Worm (Caenorhabditis elegans) whole organism, L1 larva: Measurements from ENCODE around the gene ZK1248.19.

Experiments
- C04F5.9 ChIP-seq: sonication (generic microtip); optimal IDR thresholded peaks from 2 replicates; lab custom pipeline; 2016; ENCODE audit warnings: missing genetic modification characterization, missing compliant biosample characterization
- Y116A8C.19 ChIP-seq: sonication (generic microtip); optimal IDR thresholded peaks from 2 replicates; lab custom pipeline; 2016; ENCODE audit warnings: missing compliant biosample characterization, missing genetic modification characterization, borderline replicate concordance
- aly-2 ChIP-seq: fragments of 150-350 bp; optimal IDR thresholded peaks from 2 replicates; lab custom pipeline; 2014; ENCODE audit warnings: missing biosample characterization, missing genetic modification characterization
- blmp-1 ChIP-seq: fragments of 150-350 bp; optimal IDR thresholded peaks from 2 replicates; lab custom pipeline; 2014; ENCODE audit warnings: missing biosample characterization, missing genetic modification characterization
- ceh-8 ChIP-seq: fragments of 200-800 bp; sonication (Bioruptor generic); optimal IDR thresholded peaks from 2 replicates; lab custom pipeline; 2018; ENCODE audit warnings: mild to moderate bottlenecking, missing genetic modification characterization, moderate library complexity, missing compliant biosample characterization
- dsc-1 ChIP-seq: sonication (generic microtip); optimal IDR thresholded peaks from 2 replicates; lab custom pipeline; 2016; ENCODE audit warnings: mild to moderate bottlenecking, missing genetic modification characterization, missing compliant biosample characterization
- elt-2 ChIP-seq: sonication (generic microtip); optimal IDR thresholded peaks from 2 replicates; lab custom pipeline; 2016; ENCODE audit warnings: missing genetic modification characterization, mild to moderate bottlenecking, inconsistent platforms, missing compliant biosample characterization, missing genetic modification reagents
- elt-3 ChIP-seq, 6 experiments: fragments of 150-350 bp in 1 of 6; sonication (generic microtip); optimal IDR thresholded peaks; 2 replicates each; lab custom pipeline; 2017 to 2018; ENCODE audit warnings: missing biosample characterization in 6 of 6, missing genetic modification characterization in 6 of 6, inconsistent platforms in 1 of 6
- ets-5 ChIP-seq: fragments of 200-800 bp; sonication (Bioruptor generic); IDR thresholded peaks from 2 replicates; pipeline ENCODE4 v1.3.6; 2022; ENCODE audit warnings: missing genetic modification characterization, missing compliant biosample characterization
- fkh-8 ChIP-seq: sonication (generic microtip); optimal IDR thresholded peaks from 2 replicates; lab custom pipeline; 2016; ENCODE audit warnings: mild to moderate bottlenecking, missing genetic modification characterization, missing compliant biosample characterization
- fos-1 ChIP-seq: fragments of 150-350 bp; optimal IDR thresholded peaks from 2 replicates; lab custom pipeline; 2014; ENCODE audit warnings: missing biosample characterization, missing genetic modification characterization
- irx-1 ChIP-seq: sonication (generic microtip); optimal IDR thresholded peaks from 2 replicates; lab custom pipeline; 2016; ENCODE audit warnings: missing genetic modification characterization, missing compliant biosample characterization
- jun-1 ChIP-seq: fragments of 150-350 bp; optimal IDR thresholded peaks from 2 replicates; lab custom pipeline; 2014; ENCODE audit warnings: missing biosample characterization, missing genetic modification reagents, missing genetic modification characterization
- lin-35 ChIP-seq, 2 experiments: fragments of 150-350 bp; optimal IDR thresholded peaks; 2 replicates each; lab custom pipeline; 2014; ENCODE audit warnings: missing biosample characterization in 2 of 2, missing genetic modification characterization in 2 of 2, missing genetic modification reagents in 2 of 2
- mab-9 ChIP-seq: fragments of 200-800 bp; sonication (Bioruptor generic); IDR thresholded peaks from 2 replicates; pipeline ENCODE4 v1.3.6; 2022; ENCODE audit warnings: missing genetic modification reagents, missing genetic modification characterization, missing compliant biosample characterization
- mdl-1 ChIP-seq, 2 experiments: fragments of 150-350 bp; optimal IDR thresholded peaks; 2 replicates each; lab custom pipeline; 2014 to 2017; ENCODE audit warnings: missing biosample characterization in 2 of 2, missing genetic modification characterization in 2 of 2, inconsistent platforms in 1 of 2
- mef-2 ChIP-seq: fragments of 150-350 bp; optimal IDR thresholded peaks from 2 replicates; lab custom pipeline; 2014; ENCODE audit warnings: missing biosample characterization, missing genetic modification characterization
- mep-1 ChIP-seq: fragments of 150-350 bp; optimal IDR thresholded peaks from 2 replicates; lab custom pipeline; 2014; ENCODE audit warnings: missing biosample characterization, missing genetic modification characterization
- nhr-11 ChIP-seq: fragments of 150-350 bp; optimal IDR thresholded peaks from 2 replicates; lab custom pipeline; 2014; ENCODE audit warnings: missing biosample characterization, missing genetic modification characterization
- nhr-12 ChIP-seq: sonication (generic microtip); optimal IDR thresholded peaks from 2 replicates; lab custom pipeline; 2017; ENCODE audit warnings: missing biosample characterization, missing genetic modification characterization
- nhr-20 ChIP-seq: sonication (generic microtip); optimal IDR thresholded peaks from 2 replicates; lab custom pipeline; 2016; ENCODE audit warnings: mild to moderate bottlenecking, missing genetic modification characterization, missing compliant biosample characterization
- nhr-28 ChIP-seq: fragments of 150-350 bp; optimal IDR thresholded peaks from 2 replicates; lab custom pipeline; 2014; ENCODE audit warnings: missing biosample characterization, missing genetic modification characterization
- nhr-71 ChIP-seq: sonication (generic microtip); optimal IDR thresholded peaks from 2 replicates; lab custom pipeline; 2016; ENCODE audit warnings: mild to moderate bottlenecking, missing genetic modification characterization, moderate library complexity, missing compliant biosample characterization
- nhr-77 ChIP-seq: fragments of 150-350 bp; optimal IDR thresholded peaks from 2 replicates; lab custom pipeline; 2014; ENCODE audit warnings: missing biosample characterization, missing genetic modification characterization
- nhr-90 ChIP-seq: sonication (generic microtip); optimal IDR thresholded peaks from 2 replicates; lab custom pipeline; 2016; ENCODE audit warnings: mild to moderate bottlenecking, missing genetic modification characterization, missing compliant biosample characterization; ENCODE audit not compliant: poor library complexity
- pag-3 ChIP-seq: sonication (generic microtip); optimal IDR thresholded peaks from 2 replicates; lab custom pipeline; 2017; ENCODE audit warnings: missing genetic modification characterization, mild to moderate bottlenecking, missing compliant biosample characterization, antibody characterized with exemption, borderline replicate concordance; ENCODE audit not compliant: insufficient read depth
- rnt-1 ChIP-seq: sonication (generic microtip); optimal IDR thresholded peaks from 2 replicates; lab custom pipeline; 2016; ENCODE audit warnings: mild to moderate bottlenecking, missing genetic modification characterization, moderate library complexity, missing compliant biosample characterization
- snu-23 ChIP-seq: sonication (generic microtip); optimal IDR thresholded peaks from 2 replicates; lab custom pipeline; 2016; ENCODE audit warnings: missing genetic modification characterization, missing compliant biosample characterization
- sptf-1 ChIP-seq: fragments of 150-350 bp; optimal IDR thresholded peaks from 2 replicates; lab custom pipeline; 2014; ENCODE audit warnings: missing biosample characterization, missing genetic modification characterization
- swsn-7 ChIP-seq: sonication (generic microtip); optimal IDR thresholded peaks from 2 replicates; lab custom pipeline; 2016; ENCODE audit warnings: missing genetic modification characterization, missing compliant biosample characterization
- tbx-2 ChIP-seq: sonication (generic microtip); optimal IDR thresholded peaks from 2 replicates; lab custom pipeline; 2016; ENCODE audit warnings: missing genetic modification characterization, missing compliant biosample characterization
- unc-130 ChIP-seq: fragments of 150-350 bp; optimal IDR thresholded peaks from 2 replicates; lab custom pipeline; 2017; ENCODE audit warnings: missing biosample characterization, missing genetic modification characterization, inconsistent platforms
- unc-30 ChIP-seq: sonication (generic microtip); optimal IDR thresholded peaks from 2 replicates; lab custom pipeline; 2017; ENCODE audit warnings: missing biosample characterization, missing genetic modification characterization
- unc-62 ChIP-seq: fragments of 150-350 bp; optimal IDR thresholded peaks from 2 replicates; lab custom pipeline; 2014; ENCODE audit warnings: missing biosample characterization, missing genetic modification reagents, missing genetic modification characterization
- unc-86 ChIP-seq: sonication (generic microtip); optimal IDR thresholded peaks from 2 replicates; lab custom pipeline; 2016; ENCODE audit warnings: missing genetic modification characterization, missing compliant biosample characterization
- unc-98 ChIP-seq: fragments of 200-800 bp; sonication (Bioruptor generic); IDR thresholded peaks from 2 replicates; pipeline ENCODE4 v1.3.6; 2022; ENCODE audit warnings: missing genetic modification characterization, missing compliant biosample characterization
- vab-15 ChIP-seq: sonication (generic microtip); optimal IDR thresholded peaks from 2 replicates; lab custom pipeline; 2017; ENCODE audit warnings: missing genotype, mild to moderate bottlenecking, missing genetic modification characterization, missing compliant biosample characterization

ZK1248.19 gene

DNA sequence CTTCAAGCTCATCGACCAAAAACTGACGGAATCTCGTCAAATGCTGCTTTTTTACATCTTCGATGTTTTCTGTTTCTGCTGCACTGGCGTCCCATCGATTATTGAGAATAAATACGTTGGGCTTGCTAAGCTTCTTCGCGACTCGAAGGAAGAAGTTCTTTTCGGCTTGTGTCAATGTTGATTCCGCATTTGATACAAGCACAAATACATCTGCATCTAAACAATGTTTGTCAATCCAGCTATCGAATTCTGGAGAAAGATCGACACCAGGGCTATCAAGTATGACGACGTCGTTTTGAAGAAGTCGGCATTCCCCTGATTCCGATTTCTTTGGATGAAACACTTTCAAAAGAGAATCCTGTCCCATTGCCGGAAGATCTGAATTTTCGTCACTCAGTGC is 4.1 kb downstream of the ZK1248.19 start:
- TF ChIP-seq ets-5 (GFP tag; lab: Robert Waterston, UW) (no peak), Y116A8C.19 (tag; lab: Kevin White, UChicago) (no peak), aly-2 (tag; lab: Kevin White, UChicago) (no peak), unc-86 (no peak), unc-130 (tag; lab: Kevin White, UChicago) (no peak), ceh-8 (GFP tag; lab: Kevin White, UChicago) (no peak), elt-3 (tag; optimal IDR thresholded peaks at IDR 0.05; lab: Kevin White, UChicago) (no peak), jun-1 (tag; lab: Kevin White, UChicago) (no peak), nhr-11 (tag; lab: Kevin White, UChicago) (no peak), unc-62 (no peak), unc-98 (no peak), dsc-1 (tag; lab: Kevin White, UChicago) (no peak), nhr-12 (no peak), blmp-1 (tag; lab: Kevin White, UChicago) (no peak), nhr-77 (tag; lab: Kevin White, UChicago) (no peak), rnt-1 (tag; lab: Kevin White, UChicago) (no peak), C04F5.9 (tag; lab: Kevin White, UChicago) (no peak), sptf-1 (tag; lab: Kevin White, UChicago) (no peak)

DNA sequence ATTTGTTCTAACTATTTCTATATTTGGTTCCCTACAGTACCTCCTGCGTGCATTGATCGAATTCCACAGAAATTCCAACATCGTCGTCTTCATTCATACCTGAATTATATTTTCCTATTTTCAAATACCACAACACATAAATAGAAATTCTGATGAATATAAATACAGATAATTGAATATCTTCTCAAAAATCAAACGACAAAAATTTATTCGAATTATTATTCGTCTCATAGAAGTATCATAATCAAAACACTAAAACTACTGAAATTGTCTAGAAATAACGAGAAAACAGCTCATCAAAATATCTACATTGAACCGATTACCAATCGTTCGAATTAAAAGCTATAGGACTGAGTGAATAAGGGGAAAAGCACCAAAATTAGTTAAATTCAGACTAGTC is 6.1 kb downstream of the ZK1248.19 start, which contains the start of gene gtap-1:
Gene gtap-1 (minus strand): TSS at position 101 of the 400 bp plus-strand sequence.
- TF ChIP-seq mep-1, result no peak
- no peak for TF ChIP-seq vab-15
- TF ChIP-seq swsn-7 (tag; lab: Kevin White, UChicago), result no peak
- no peak for TF ChIP-seq unc-62
- no peak for TF ChIP-seq mab-9 (GFP tag; lab: Robert Waterston, UW)
- TF ChIP-seq unc-130 (tag; lab: Kevin White, UChicago), result no peak
- TF ChIP-seq fkh-8 (tag; lab: Kevin White, UChicago), result no peak
- no peak for TF ChIP-seq mef-2 (tag; lab: Kevin White, UChicago)
- no peak for TF ChIP-seq lin-35 (GFP tag; optimal IDR thresholded peaks at IDR 0.05; lab: Kevin White, UChicago)
- no peak for TF ChIP-seq nhr-11 (tag; lab: Kevin White, UChicago)

ce11 chrII:5831373-5831772 is 7.8 kb downstream of the ZK1248.19 start:
- no peak for TF ChIP-seq nhr-28

DNA sequence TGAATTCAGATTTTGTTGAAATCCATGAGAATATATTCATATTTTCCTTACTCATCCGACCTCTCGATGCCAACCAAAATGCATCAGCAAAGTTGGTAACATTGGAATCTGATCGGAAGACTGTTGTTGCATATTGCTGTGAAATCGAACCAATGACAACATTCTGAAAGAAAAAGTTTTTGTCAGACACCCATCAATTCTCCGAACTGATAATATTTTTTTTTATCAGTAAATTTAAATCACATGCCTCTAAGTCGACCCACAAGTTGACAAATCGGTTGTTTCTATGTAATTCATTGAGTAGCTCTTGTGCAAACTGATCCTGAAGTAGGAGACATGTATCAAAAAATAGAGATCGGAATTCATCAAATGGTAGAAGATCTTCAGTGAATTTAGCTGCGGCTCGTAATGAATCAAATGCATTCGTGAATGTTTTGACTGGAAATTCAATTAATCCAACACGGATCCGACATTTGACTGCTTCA is 9.2 kb downstream of the ZK1248.19 start, which contains the start of gene col-74:
Gene col-74 (plus strand): TSS at position 435 of the 485 bp plus-strand sequence.
- TF ChIP-seq mdl-1 (tag; optimal IDR thresholded peaks at IDR 0.05; lab: Kevin White, UChicago) (no peak), nhr-90 (tag; lab: Kevin White, UChicago) (no peak), elt-2 (peak; percentile 55), tbx-2 (tag; lab: Kevin White, UChicago) (no peak)

- no peak for TF ChIP-seq blmp-1 (tag; lab: Kevin White, UChicago)
- no peak for TF ChIP-seq snu-23 (GFP tag; lab: Kevin White, UChicago)
- TF ChIP-seq jun-1 (tag; lab: Kevin White, UChicago), result no peak
- no peak for TF ChIP-seq unc-62
- TF ChIP-seq fos-1 (tag; lab: Kevin White, UChicago), result no peak
- TF ChIP-seq nhr-20 (tag; lab: Kevin White, UChicago), result no peak
- TF ChIP-seq pag-3, result no peak
- no peak for TF ChIP-seq unc-30 (tag; lab: Kevin White, UChicago)
- TF ChIP-seq nhr-71 (tag; lab: Kevin White, UChicago), result no peak
- TF ChIP-seq nhr-12, result no peak
- TF ChIP-seq lin-35 (GFP tag; optimal IDR thresholded peaks at IDR 0.05; lab: Kevin White, UChicago), result no peak
- no peak for TF ChIP-seq elt-2
- no peak for TF ChIP-seq dsc-1 (tag; lab: Kevin White, UChicago)
- no peak for TF ChIP-seq irx-1 (tag; lab: Kevin White, UChicago)
Measured at ce11 chrII:5828486-5828885, 10.7 kb downstream of the ZK1248.19 start, which contains the start of gene ZK1248.11. Gene ZK1248.11 (minus strand): TSS chrII:5828586.
